Fruit fly (Drosophila melanogaster): ENCODE measurements around the gene Pgant4.

Gene Pgant4

dm6 chr2L:3440322-3440721 lies 32.1 kb upstream of the Pgant4 start (continued):
- TF ChIP-seq gem (tag; optimal IDR thresholded peaks at IDR 0.05) = peak; percentile 82
- no peak for TF ChIP-seq sqz (GFP tag; optimal IDR thresholded peaks at IDR 0.05)
- no peak for TF ChIP-seq kay (GFP tag; optimal IDR thresholded peaks at IDR 0.05)
- TF ChIP-seq nau (GFP tag; optimal IDR thresholded peaks at IDR 0.05) = peak; percentile 64
- TF ChIP-seq CG30403 (GFP tag; optimal IDR thresholded peaks at IDR 0.05) = peak; percentile 63
- peak; percentile 77 for TF ChIP-seq CG17328 (GFP tag; IDR thresholded peaks at IDR 0.05)
- TF ChIP-seq CG13424 (tag; optimal IDR thresholded peaks at IDR 0.05) = peak; percentile 25
- peak; percentile 52 for TF ChIP-seq gcm (GFP tag; optimal IDR thresholded peaks at IDR 0.05)
- peak; percentile 9 for TF ChIP-seq CG7987 (GFP tag; optimal IDR thresholded peaks at IDR 0.05)
- TF ChIP-seq CG10959 (GFP tag; IDR thresholded peaks at IDR 0.05) = no peak; the same call in 1 of the 2 replicates
- TF ChIP-seq Xrp1 (GFP tag; IDR thresholded peaks at IDR 0.05) = peak; percentile 78
- peak; percentile 37 for TF ChIP-seq CG8281 (tag; optimal IDR thresholded peaks at IDR 0.05)
- TF ChIP-seq CG5180 (GFP tag; optimal IDR thresholded peaks at IDR 0.05) = peak; percentile 92
- TF ChIP-seq psq (GFP tag; optimal IDR thresholded peaks at IDR 0.05) = peak; percentile 7
- no peak for TF ChIP-seq Dad (GFP tag; optimal IDR thresholded peaks at IDR 0.05)
- no peak for TF ChIP-seq Trl (optimal IDR thresholded peaks at IDR 0.05)
- TF ChIP-seq Trl (GFP tag; optimal IDR thresholded peaks at IDR 0.05) = no peak
- peak; percentile 62 for TF ChIP-seq CG3407 (GFP tag; optimal IDR thresholded peaks at IDR 0.05)
- peak; percentile 21 for TF ChIP-seq Jarid2 (GFP tag; optimal IDR thresholded peaks at IDR 0.05)
- no peak for TF ChIP-seq ken (GFP tag; IDR thresholded peaks at IDR 0.05)
- peak; percentile 67 for TF ChIP-seq CG15269 (tag; optimal IDR thresholded peaks at IDR 0.05)
- peak; percentile 76 for TF ChIP-seq CG32772 (GFP tag; IDR thresholded peaks at IDR 0.05)
- TF ChIP-seq CoRest (tag; optimal IDR thresholded peaks at IDR 0.05) = peak; percentile 31
- peak; percentile 54 for TF ChIP-seq chn (GFP tag; optimal IDR thresholded peaks at IDR 0.05)
- TF ChIP-seq Doc3 (GFP tag; IDR thresholded peaks at IDR 0.05; ENCODE audit: partially characterized antibody) = no peak
- peak; percentile 84 for TF ChIP-seq sisA (GFP tag; IDR thresholded peaks at IDR 0.05)
- no peak for TF ChIP-seq ERR (GFP tag; optimal IDR thresholded peaks at IDR 0.05)

- peak; percentile 95 for TF ChIP-seq CG5180 (GFP tag; optimal IDR thresholded peaks at IDR 0.05)
- no peak for TF ChIP-seq mld (GFP tag; IDR thresholded peaks at IDR 0.05; ENCODE audit: partially characterized antibody)
- peak; percentile 1 for TF ChIP-seq Ets65A (GFP tag)
- peak; percentile 51 for TF ChIP-seq sens (GFP tag)
These were observed 31.2 kb upstream of the Pgant4 start for dm6 chr2L:3441158-3441557.

dm6 chr2L:3441673-3442072 lies 30.7 kb upstream of the Pgant4 start:
- TF ChIP-seq Ets65A (GFP tag) = peak; percentile 23
- TF ChIP-seq Atf6 (GFP tag; IDR thresholded peaks at IDR 0.05) = no peak
- no peak for TF ChIP-seq CG9727 (GFP tag; optimal IDR thresholded peaks at IDR 0.05)
- TF ChIP-seq ems (GFP tag; optimal IDR thresholded peaks at IDR 0.05) = no peak
- TF ChIP-seq Blimp-1 (GFP tag; optimal IDR thresholded peaks at IDR 0.05) = peak; percentile 1
- no peak for TF ChIP-seq fd96Cb (tag; optimal IDR thresholded peaks at IDR 0.05)
- 0 out of 2 replicates have a peak, but pooled peaks have one; percentile 9 for TF ChIP-seq CG10321 (GFP tag; IDR thresholded peaks at IDR 0.05)
- no peak for TF ChIP-seq ato (GFP tag; IDR thresholded peaks at IDR 0.05; ENCODE audit: partially characterized antibody)
- peak; percentile 46 for TF ChIP-seq Med (GFP tag)
- no peak for TF ChIP-seq sc (optimal IDR thresholded peaks at IDR 0.05)
- no peak for TF ChIP-seq sc (GFP tag; optimal IDR thresholded peaks at IDR 0.05)
- no peak for TF ChIP-seq CG8944 (GFP tag; optimal IDR thresholded peaks at IDR 0.05)
- TF ChIP-seq pan (optimal IDR thresholded peaks at IDR 0.05) = no peak
- peak in 1 of 2 experiments; percentile 42 for TF ChIP-seq pan (GFP tag; optimal IDR thresholded peaks at IDR 0.05 in 1 of 2, IDR thresholded peaks at IDR 0.05 in 1 of 2)
- TF ChIP-seq eve (GFP tag; optimal IDR thresholded peaks at IDR 0.05) = no peak
